Fruit fly (Drosophila melanogaster) whole organism, embryonic: ENCODE data around the gene CG2187.
A peak's percentile ranks its signal among the peaks of the same experiment; 100 is the strongest.

Source experiments
- Antp ChIP-seq: fragments of 200-800 bp; sonication (Bioruptor generic); optimal IDR thresholded peaks from 3 replicates; lab custom pipeline; 2016; ENCODE audit warnings: missing biosample characterization, missing genetic modification characterization
- Awh ChIP-seq: fragments of 200-800 bp; sonication (Bioruptor generic); IDR thresholded peaks from 2 replicates; pipeline ENCODE4, ENCODE4 v1.3.6; 2022; ENCODE audit warnings: missing biosample characterization, missing genetic modification characterization
- CG10959 ChIP-seq: fragments of 200-800 bp; sonication (Bioruptor generic); IDR thresholded peaks from 2 replicates; pipeline ENCODE4 v1.3.6; 2022; ENCODE audit warnings: missing biosample characterization, missing genetic modification characterization
- CG11085 ChIP-seq: fragments of 200-800 bp; sonication (Bioruptor generic); IDR thresholded peaks from 2 replicates; pipeline ENCODE4 v1.3.6; 2022; ENCODE audit warnings: missing biosample characterization, missing genetic modification characterization
- CG11560 ChIP-seq: fragments of 200-800 bp; sonication (Bioruptor generic); IDR thresholded peaks from 3 replicates; pipeline ENCODE4 v1.3.6; 2022; ENCODE audit warnings: missing biosample characterization, missing genetic modification characterization
- CG12391 ChIP-seq: fragments of 200-800 bp; sonication (Bioruptor generic); optimal IDR thresholded peaks from 3 replicates; lab custom pipeline; 2018; ENCODE audit warnings: missing biosample characterization, mild to moderate bottlenecking, missing genetic modification characterization, moderate library complexity
- CG13775 ChIP-seq: fragments of 200-800 bp; sonication (Bioruptor generic); optimal IDR thresholded peaks from 3 replicates; lab custom pipeline; 2017; ENCODE audit warnings: missing biosample characterization, mild to moderate bottlenecking, missing genetic modification characterization
- CG15073 ChIP-seq: fragments of 200-800 bp; sonication (Bioruptor generic); optimal IDR thresholded peaks from 2 replicates; lab custom pipeline; 2016; ENCODE audit warnings: missing biosample characterization, missing genetic modification characterization
- CG1602 ChIP-seq: fragments of 200-800 bp; sonication (Bioruptor generic); optimal IDR thresholded peaks from 3 replicates; lab custom pipeline; 2016; ENCODE audit warnings: missing biosample characterization, missing genetic modification characterization
- CG17328 ChIP-seq: fragments of 200-800 bp; sonication (Bioruptor generic); IDR thresholded peaks from 2 replicates; pipeline ENCODE4 v1.3.6; 2022; ENCODE audit warnings: missing biosample characterization, missing genetic modification characterization
- CG33557 ChIP-seq: fragments of 200-800 bp; sonication (Bioruptor generic); optimal IDR thresholded peaks from 2 replicates; lab custom pipeline; 2019; ENCODE audit warnings: missing biosample characterization, mild to moderate bottlenecking, missing genetic modification characterization, moderate library complexity
- CG6791 ChIP-seq: fragments of 200-800 bp; sonication (Bioruptor generic); IDR thresholded peaks from 3 replicates; pipeline ENCODE4 v1.3.6; 2022; ENCODE audit warnings: missing biosample characterization, missing genetic modification characterization; ENCODE audit not compliant: partially characterized antibody
- CG6854 ChIP-seq: fragments of 200-800 bp; sonication (Bioruptor generic); optimal IDR thresholded peaks from 3 replicates; lab custom pipeline; 2017; ENCODE audit warnings: missing biosample characterization, mild to moderate bottlenecking, missing genetic modification characterization
- CG7745 ChIP-seq: fragments of 200-800 bp; sonication (Bioruptor generic); optimal IDR thresholded peaks from 2 replicates; lab custom pipeline; 2018; ENCODE audit warnings: missing biosample characterization, mild to moderate bottlenecking, missing genetic modification characterization, moderate library complexity
- CG8359 ChIP-seq: fragments of 200-800 bp; sonication (Bioruptor generic); optimal IDR thresholded peaks from 2 replicates; lab custom pipeline; 2017; ENCODE audit warnings: missing biosample characterization, mild to moderate bottlenecking, missing genetic modification characterization, borderline replicate concordance
- CG8388 ChIP-seq: fragments of 200-800 bp; sonication (Bioruptor generic); optimal IDR thresholded peaks from 2 replicates; lab custom pipeline; 2019; ENCODE audit warnings: missing biosample characterization, mild to moderate bottlenecking, missing genetic modification characterization, moderate library complexity
- CTCF ChIP-seq: fragments of 200-800 bp; sonication (Bioruptor generic); optimal IDR thresholded peaks from 2 replicates; lab custom pipeline; 2017; ENCODE audit warnings: missing biosample characterization, mild to moderate bottlenecking, missing genetic modification characterization, moderate library complexity
- D19B ChIP-seq: fragments of 200-800 bp; sonication (Bioruptor generic); optimal IDR thresholded peaks from 2 replicates; lab custom pipeline; 2017; ENCODE audit warnings: missing biosample characterization, mild to moderate bottlenecking, missing genetic modification characterization
- Kr ChIP-seq: fragments of 200-800 bp; sonication (Bioruptor generic); optimal IDR thresholded peaks from 2 replicates; lab custom pipeline; 2017; ENCODE audit warnings: missing biosample characterization, mild to moderate bottlenecking, missing genetic modification characterization
- Max ChIP-seq: fragments of 200-800 bp; sonication (Bioruptor generic); optimal IDR thresholded peaks from 2 replicates; lab custom pipeline; 2016; ENCODE audit warnings: missing biosample characterization, mild to moderate bottlenecking, missing genetic modification characterization
- Sox102F ChIP-seq: fragments of 200-800 bp; sonication (Bioruptor generic); optimal IDR thresholded peaks from 2 replicates; lab custom pipeline; 2018; ENCODE audit warnings: missing biosample characterization, mild to moderate bottlenecking, missing genetic modification characterization, moderate library complexity
- Ssrp ChIP-seq: fragments of 200-800 bp; sonication (Bioruptor generic); optimal IDR thresholded peaks from 2 replicates; lab custom pipeline; 2018; ENCODE audit warnings: missing biosample characterization, mild to moderate bottlenecking, missing genetic modification characterization, moderate library complexity
- TFAM ChIP-seq: fragments of 200-800 bp; sonication (Bioruptor generic); optimal IDR thresholded peaks from 2 replicates; lab custom pipeline; 2017; ENCODE audit warnings: missing biosample characterization, missing genetic modification characterization, inconsistent platforms
- Usf ChIP-seq: fragments of 200-800 bp; sonication (Bioruptor generic); optimal IDR thresholded peaks from 2 replicates; lab custom pipeline; 2017; ENCODE audit warnings: missing genotype, missing biosample characterization, missing genetic modification characterization
- Vsx1 ChIP-seq: fragments of 200-800 bp; sonication (Bioruptor generic); optimal IDR thresholded peaks from 2 replicates; lab custom pipeline; 2017; ENCODE audit warnings: missing biosample characterization, mild to moderate bottlenecking, missing genetic modification characterization, missing genetic modification reagents
- bbx ChIP-seq: fragments of 200-800 bp; sonication (Bioruptor generic); IDR thresholded peaks from 2 replicates; pipeline ENCODE4 v1.3.6; 2022; ENCODE audit warnings: missing biosample characterization, missing genetic modification characterization; ENCODE audit not compliant: partially characterized antibody
- crol ChIP-seq: fragments of 200-800 bp; sonication (Bioruptor generic); IDR thresholded peaks from 2 replicates; pipeline ENCODE4 v1.3.6; 2022; ENCODE audit warnings: missing biosample characterization, missing genetic modification characterization
- ems ChIP-seq: fragments of 200-800 bp; sonication (Bioruptor generic); optimal IDR thresholded peaks from 3 replicates; lab custom pipeline; 2016; ENCODE audit warnings: missing biosample characterization, missing genetic modification characterization
- en ChIP-seq: fragments of 200-800 bp; sonication (Bioruptor generic); optimal IDR thresholded peaks from 2 replicates; lab custom pipeline; 2016; ENCODE audit warnings: missing biosample characterization, missing genetic modification characterization
- exex ChIP-seq: fragments of 200-800 bp; sonication (Bioruptor generic); optimal IDR thresholded peaks from 4 replicates; lab custom pipeline; 2018; ENCODE audit warnings: missing biosample characterization, mild to moderate bottlenecking, missing genetic modification characterization, moderate library complexity
- gce ChIP-seq: fragments of 200-800 bp; sonication (Bioruptor generic); IDR thresholded peaks from 3 replicates; pipeline ENCODE4 v1.3.6; 2022; ENCODE audit warnings: missing biosample characterization, missing genetic modification characterization
- grn ChIP-seq: fragments of 200-800 bp; sonication (Bioruptor generic); optimal IDR thresholded peaks from 3 replicates; lab custom pipeline; 2017; ENCODE audit warnings: missing biosample characterization, missing genetic modification characterization
- hkb ChIP-seq, 2 experiments: fragments of 200-800 bp in 1 of 2; fragments of >200 bp in 1 of 2; sonication (Bioruptor generic) in 1 of 2; IDR thresholded peaks in 1 of 2; optimal IDR thresholded peaks in 1 of 2; 2 replicates each; pipeline versions ENCODE4 v1.3.6 to Lab custom; 2017 to 2022; ENCODE audit warnings: missing biosample characterization in 1 of 2, missing genetic modification characterization in 1 of 2
- insv ChIP-seq, 2 experiments: fragments of 200-800 bp; sonication (Bioruptor generic); optimal IDR thresholded peaks; 3 replicates each; lab custom pipeline; 2016 to 2018; ENCODE audit warnings: missing biosample characterization in 2 of 2, missing genetic modification characterization in 2 of 2
- ken ChIP-seq: fragments of 200-800 bp; sonication (Bioruptor generic); IDR thresholded peaks from 3 replicates; pipeline ENCODE4 v1.3.6; 2022; ENCODE audit warnings: missing biosample characterization, missing genetic modification characterization
- lab ChIP-seq: fragments of 200-800 bp; sonication (Bioruptor generic); optimal IDR thresholded peaks from 3 replicates; lab custom pipeline; 2017; ENCODE audit warnings: missing biosample characterization, missing genetic modification characterization, mild to moderate bottlenecking, moderate library complexity, missing genetic modification reagents
- pfk ChIP-seq: fragments of 200-800 bp; sonication (Bioruptor generic); optimal IDR thresholded peaks from 2 replicates; lab custom pipeline; 2018; ENCODE audit warnings: missing biosample characterization, mild to moderate bottlenecking, missing genetic modification characterization, moderate library complexity
- phol ChIP-seq: fragments of 200-800 bp; sonication (Bioruptor generic); optimal IDR thresholded peaks from 3 replicates; lab custom pipeline; 2018; ENCODE audit warnings: missing biosample characterization, mild to moderate bottlenecking, missing genetic modification characterization, moderate library complexity
- seq ChIP-seq: fragments of 200-800 bp; sonication (Bioruptor generic); IDR thresholded peaks from 2 replicates; pipeline ENCODE4 v1.3.6; 2022; ENCODE audit warnings: missing biosample characterization, missing genetic modification characterization
- sr ChIP-seq: fragments of 200-800 bp; sonication (Bioruptor generic); IDR thresholded peaks from 3 replicates; pipeline ENCODE4 v1.3.6; 2022; ENCODE audit warnings: missing biosample characterization, missing genetic modification characterization
- tin ChIP-seq: fragments of 200-800 bp; sonication (Bioruptor generic); optimal IDR thresholded peaks from 3 replicates; lab custom pipeline; 2016; ENCODE audit warnings: missing biosample characterization, missing genetic modification characterization
- wek ChIP-seq: fragments of 200-800 bp; sonication (Bioruptor generic); optimal IDR thresholded peaks from 3 replicates; lab custom pipeline; 2018; ENCODE audit warnings: missing biosample characterization, mild to moderate bottlenecking, missing genetic modification characterization, moderate library complexity
- zfh1 ChIP-seq: fragments of 200-800 bp; sonication (Bioruptor generic); IDR thresholded peaks from 3 replicates; pipeline ENCODE4 v1.3.6; 2022; ENCODE audit warnings: missing biosample characterization, missing genetic modification characterization

The CG2187 gene

DNA sequence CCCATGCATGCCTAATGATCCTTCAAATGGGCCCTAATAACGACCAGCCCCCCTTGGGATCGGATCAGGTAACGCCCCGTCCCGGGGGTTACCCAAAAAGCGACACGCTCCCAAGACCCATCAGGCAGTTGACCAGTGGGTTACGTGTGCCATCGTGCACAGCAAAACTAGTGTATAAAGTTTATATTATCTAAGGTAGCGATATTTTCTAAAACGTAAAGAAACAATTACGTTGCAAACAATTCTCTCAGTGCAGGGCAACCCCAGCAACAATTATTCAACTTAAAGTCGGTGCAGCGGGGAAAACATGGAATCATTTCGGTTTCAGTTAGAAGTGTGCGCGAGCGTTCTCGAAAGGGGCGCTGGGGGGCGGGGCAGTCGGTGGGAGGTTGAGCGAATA, 45.9 kb downstream of the CG2187 start (continued):
- TF ChIP-seq gce (GFP tag; lab: Robert Waterston, UW) (0 out of 3 replicates have a peak, but pooled peaks have one; percentile 19), ems (GFP tag; lab: Kevin White, UChicago) (no peak), CG10959 (GFP tag; lab: Robert Waterston, UW) (no peak), Max (no peak), CG6854 (GFP tag; lab: Kevin White, UChicago) (no peak), exex (tag; lab: Kevin White, UChicago) (no peak), en (GFP tag; lab: Kevin White, UChicago) (no peak), Kr (no peak), crol (GFP tag; lab: Robert Waterston, UW) (no peak), CG15073 (GFP tag; lab: Kevin White, UChicago) (no peak), CG8359 (GFP tag; lab: Kevin White, UChicago) (no peak), ken (GFP tag; lab: Robert Waterston, UW) (no peak), CG17328 (peak; percentile 30; the same call in 1 of the 2 replicates), TFAM (GFP tag; lab: Kevin White, UChicago) (no peak), Usf (GFP tag; lab: Kevin White, UChicago) (no peak), pfk (GFP tag; lab: Kevin White, UChicago) (no peak), phol (tag; lab: Kevin White, UChicago) (peak; percentile 32), CG11085 (GFP tag; lab: Robert Waterston, UW) (no peak), zfh1 (0 out of 3 replicates have a peak, but pooled peaks have one; percentile 19), lab (no peak), CG6791 (GFP tag; lab: Robert Waterston, UW) (0 out of 3 replicates have a peak, but pooled peaks have one; percentile 5), CG1602 (GFP tag; lab: Kevin White, UChicago) (no peak), sr (GFP tag; lab: Robert Waterston, UW) (no peak), Antp (GFP tag; lab: Kevin White, UChicago) (no peak), CG8388 (peak; percentile 12), CG13775 (GFP tag; lab: Kevin White, UChicago) (no peak), D19B (no peak), CG12391 (peak; percentile 19), insv (GFP tag; optimal IDR thresholded peaks at IDR 0.05; lab: Kevin White, UChicago) (no peak), CG33557 (GFP tag; lab: Kevin White, UChicago) (peak; percentile 20), grn (GFP tag; lab: Kevin White, UChicago) (peak; percentile 10), seq (GFP tag; lab: Robert Waterston, UW) (0 out of 2 replicates have a peak, but pooled peaks have one; percentile 24), tin (peak; percentile 9), bbx (GFP tag; lab: Robert Waterston, UW) (no peak), Awh (GFP tag; lab: Robert Waterston, UW) (peak; percentile 41; the same call in 1 of the 2 replicates), Ssrp (tag; lab: Kevin White, UChicago) (peak; percentile 13), CG11560 (no peak), CG7745 (no peak), hkb (optimal IDR thresholded peaks at IDR 0.05; lab: Kevin White, UChicago) (no peak), hkb (GFP tag; IDR thresholded peaks at IDR 0.05; lab: Robert Waterston, UW) (no peak), CTCF (GFP tag; lab: Kevin White, UChicago) (no peak), wek (GFP tag; lab: Kevin White, UChicago) (no peak), Vsx1 (GFP tag; lab: Kevin White, UChicago) (no peak), Sox102F (GFP tag; lab: Kevin White, UChicago) (peak; percentile 21)
